Worm (Caenorhabditis elegans): ENCODE data around the gene srp-1.

Gene srp-1

DNA sequence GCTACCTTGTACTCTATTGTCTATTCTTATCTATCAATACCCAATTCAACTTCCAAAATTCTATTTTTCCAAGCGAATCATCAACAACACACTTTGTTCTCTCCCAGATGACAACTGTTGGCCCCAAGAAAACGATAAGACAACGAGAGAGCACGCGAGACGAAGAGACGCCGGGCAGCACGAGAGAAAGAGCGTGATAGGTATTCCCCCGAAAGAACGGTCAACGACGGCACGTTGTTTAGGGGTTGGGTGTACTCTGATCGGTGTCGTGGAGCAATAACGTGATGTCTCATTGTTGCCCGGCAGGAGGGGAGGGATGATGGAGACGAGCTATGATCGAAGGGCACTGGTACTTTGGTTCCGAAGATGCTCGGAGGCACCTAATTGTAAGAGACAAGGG lies 21.8 kb upstream of the srp-1 start (continued):
- TF ChIP-seq elt-3 (tag; optimal IDR thresholded peaks at IDR 0.05) (no peak), nhr-12 (tag; optimal IDR thresholded peaks at IDR 0.05) (no peak), egl-27 (tag; optimal IDR thresholded peaks at IDR 0.05) (peak; percentile 74), mab-5 (tag; optimal IDR thresholded peaks at IDR 0.05) (peak; percentile 62), mdl-1 (tag; optimal IDR thresholded peaks at IDR 0.05) (peak; percentile 97 to 98), ceh-82 (tag; optimal IDR thresholded peaks at IDR 0.05) (no peak), crh-2 (tag; optimal IDR thresholded peaks at IDR 0.05) (peak; percentile 94), aly-2 (tag; optimal IDR thresholded peaks at IDR 0.05) (no peak)

DNA sequence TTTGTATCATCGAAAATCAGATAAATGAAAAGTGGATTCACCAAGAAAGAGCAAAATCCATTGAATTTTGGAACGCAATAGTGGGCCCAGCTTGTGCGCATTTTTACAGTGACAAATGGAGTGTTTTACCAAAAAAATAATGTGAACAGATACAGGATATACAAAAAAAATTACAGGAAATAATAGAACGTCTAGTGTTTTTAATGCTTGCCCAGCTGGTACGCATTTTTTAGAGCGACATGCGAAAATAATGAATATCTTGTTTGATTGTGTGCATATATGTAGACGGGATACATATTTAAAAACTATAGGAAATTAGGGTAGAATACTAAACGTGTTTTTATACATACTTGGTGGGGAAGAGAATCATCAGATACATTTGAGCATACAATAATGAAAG lies 16.9 kb upstream of the srp-1 start, which contains the start of gene srj-25:
srj-25 (minus strand) TSS at position 101 of the 400 bp plus-strand sequence.
- TF ChIP-seq snpc-4 (tag; optimal IDR thresholded peaks at IDR 0.05) (no peak), lin-11 (tag; optimal IDR thresholded peaks at IDR 0.05) (no peak)

DNA sequence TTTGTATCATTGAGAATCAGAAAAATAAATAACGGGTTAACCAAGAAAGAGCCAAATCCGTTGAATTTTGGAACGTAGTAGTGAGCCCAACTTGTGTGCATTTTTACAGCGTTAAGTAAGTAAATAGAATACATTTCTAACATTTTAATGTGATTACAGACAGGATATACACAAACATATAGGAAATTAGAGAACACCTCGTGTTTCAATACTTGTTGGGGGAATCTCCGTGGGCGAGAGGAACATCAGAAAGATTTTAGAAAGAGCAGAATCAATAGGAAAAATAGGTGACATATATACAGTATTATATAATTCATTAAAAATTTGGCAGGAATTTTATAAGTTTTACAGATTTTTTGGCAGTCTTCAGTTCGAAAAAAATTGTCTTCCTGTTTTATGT lies 14.3 kb upstream of the srp-1 start, which contains the start of gene srj-24:
srj-24 (minus strand) TSS at position 101 of the 400 bp plus-strand sequence.
- no peak for TF ChIP-seq gmeb-1 (tag; optimal IDR thresholded peaks at IDR 0.05)
- no peak for TF ChIP-seq sma-3 (GFP tag; optimal IDR thresholded peaks at IDR 0.05)
- no peak for TF ChIP-seq mbf-1 (tag; optimal IDR thresholded peaks at IDR 0.05)
- no peak for TF ChIP-seq lin-39 (tag; optimal IDR thresholded peaks at IDR 0.05)
- no peak for TF ChIP-seq F13H6.1 (tag; optimal IDR thresholded peaks at IDR 0.05)
- TF ChIP-seq ZK546.5 (tag; optimal IDR thresholded peaks at IDR 0.05), result no peak
- no peak for TF ChIP-seq elt-3 (tag; optimal IDR thresholded peaks at IDR 0.05)
- TF ChIP-seq aly-2 (tag; optimal IDR thresholded peaks at IDR 0.05), result no peak
- no peak for TF ChIP-seq nhr-23 (tag; optimal IDR thresholded peaks at IDR 0.05)
- no peak for TF ChIP-seq Y55F3AM.14 (GFP tag; optimal IDR thresholded peaks at IDR 0.05)
- TF ChIP-seq mdl-1 (tag; optimal IDR thresholded peaks at IDR 0.05), result no peak
- no peak for TF ChIP-seq nhr-77 (tag; optimal IDR thresholded peaks at IDR 0.05)
- no peak for TF ChIP-seq fos-1 (tag; optimal IDR thresholded peaks at IDR 0.05)

ce11 chrV:741820-742219 lies 11.3 kb upstream of the srp-1 start, which contains the start of gene C05E4.7:
TSS of gene C05E4.7 (plus strand) at chrV:742120.
- TF ChIP-seq nhr-10 (tag; optimal IDR thresholded peaks at IDR 0.05) (no peak), nhr-21 (tag; optimal IDR thresholded peaks at IDR 0.05) (no peak), nhr-77 (tag; optimal IDR thresholded peaks at IDR 0.05) (no peak), ztf-4 (tag; optimal IDR thresholded peaks at IDR 0.05) (no peak), ceh-82 (tag; optimal IDR thresholded peaks at IDR 0.05) (no peak), aly-2 (tag; optimal IDR thresholded peaks at IDR 0.05) (no peak), ztf-1 (GFP tag; conservative IDR thresholded peaks at IDR 0.05) (no peak), fos-1 (tag; optimal IDR thresholded peaks at IDR 0.05) (no peak), C34F6.9 (tag; optimal IDR thresholded peaks at IDR 0.05) (no peak), nhr-129 (tag; optimal IDR thresholded peaks at IDR 0.05) (no peak), unc-39 (tag; optimal IDR thresholded peaks at IDR 0.05) (no peak), nhr-11 (tag; optimal IDR thresholded peaks at IDR 0.05) (no peak), gmeb-1 (tag; optimal IDR thresholded peaks at IDR 0.05) (no peak), sem-4 (tag; optimal IDR thresholded peaks at IDR 0.05) (no peak), peb-1 (tag; optimal IDR thresholded peaks at IDR 0.05) (no peak), nhr-25 (tag; optimal IDR thresholded peaks at IDR 0.05) (no peak)

- no peak for TF ChIP-seq lsy-2 (tag; optimal IDR thresholded peaks at IDR 0.05)
- no peak for TF ChIP-seq unc-55 (GFP tag; optimal IDR thresholded peaks at IDR 0.05)
Measured at ce11 chrV:743348-743747, 9.7 kb upstream of the srp-1 start, which contains the start of gene str-134. TSS of gene str-134 (plus strand) at chrV:743648.

DNA sequence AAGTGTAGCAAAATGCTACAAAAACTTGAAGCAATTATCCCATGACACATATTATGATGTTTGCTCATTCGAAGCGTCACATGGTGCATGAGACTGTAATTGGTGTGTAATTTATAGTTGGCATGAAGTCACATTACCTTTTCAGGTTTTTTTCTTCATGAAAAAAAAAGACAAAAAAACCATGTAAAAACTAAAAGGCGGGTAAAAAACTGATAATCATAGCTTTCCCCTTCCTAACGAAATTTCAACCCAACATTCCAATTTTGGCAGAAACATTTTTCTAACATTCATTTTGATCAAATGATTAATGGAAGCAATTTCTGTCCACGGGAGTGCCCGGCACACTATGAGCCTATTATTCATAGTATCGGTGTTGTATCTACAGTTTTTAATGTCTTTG lies 5.0 kb upstream of the srp-1 start, which contains the start of gene sri-4:
sri-4 (plus strand) TSS at position 301 of the 400 bp plus-strand sequence.
- no peak for TF ChIP-seq mdl-1 (tag; optimal IDR thresholded peaks at IDR 0.05)
- TF ChIP-seq nhr-12 (tag; optimal IDR thresholded peaks at IDR 0.05), result no peak
- no peak for TF ChIP-seq lin-11 (tag; optimal IDR thresholded peaks at IDR 0.05)

All from whole organism, L2 larva.